Fruit fly (Drosophila melanogaster) whole organism, pupa: ENCODE measurements around the gene CG13992.

Experiments used
- CG10348 ChIP-seq: fragments of 200-800 bp; sonication (Bioruptor generic); IDR thresholded peaks from 2 replicates; pipeline ENCODE4 v1.3.6; 2022; ENCODE audit warnings: missing biosample characterization, missing genetic modification characterization
- CG12605 ChIP-seq: fragments of 200-800 bp; sonication (Bioruptor generic); IDR thresholded peaks from 2 replicates; pipeline ENCODE4 v1.3.6; 2022; ENCODE audit warnings: missing biosample characterization, missing genetic modification characterization
- CG14655 ChIP-seq: fragments of 200-800 bp; sonication (Bioruptor generic); optimal IDR thresholded peaks from 3 replicates; lab custom pipeline; 2017; ENCODE audit warnings: mild to moderate bottlenecking, missing biosample characterization, missing genetic modification reagents, missing genetic modification characterization
- CG15710 ChIP-seq: fragments of 200-800 bp; sonication (Bioruptor generic); optimal IDR thresholded peaks from 2 replicates; lab custom pipeline; 2018; ENCODE audit warnings: missing biosample characterization, mild to moderate bottlenecking, missing genetic modification characterization, moderate library complexity
- CG32121 ChIP-seq: fragments of 200-800 bp; sonication (Bioruptor generic); IDR thresholded peaks from 2 replicates; pipeline ENCODE4 v1.3.6; 2022; ENCODE audit warnings: missing biosample characterization, missing genetic modification characterization
- CG34367 ChIP-seq: fragments of 200-800 bp; sonication (Bioruptor generic); optimal IDR thresholded peaks from 2 replicates; lab custom pipeline; 2018; ENCODE audit warnings: missing biosample characterization, mild to moderate bottlenecking, missing genetic modification characterization
- CG4496 ChIP-seq: fragments of 200-800 bp; sonication (Bioruptor generic); IDR thresholded peaks from 3 replicates; pipeline ENCODE4 v1.3.6; 2022; ENCODE audit warnings: missing biosample characterization, missing genetic modification characterization
- CG8159 ChIP-seq: fragments of 200-800 bp; sonication (Bioruptor generic); optimal IDR thresholded peaks from 3 replicates; lab custom pipeline; 2018; ENCODE audit warnings: missing biosample characterization, mild to moderate bottlenecking, missing genetic modification characterization, moderate library complexity
- CG8301 ChIP-seq: fragments of 200-800 bp; sonication (Bioruptor generic); optimal IDR thresholded peaks from 2 replicates; lab custom pipeline; 2018; ENCODE audit warnings: missing biosample characterization, mild to moderate bottlenecking, missing genetic modification characterization
- CG9948 ChIP-seq: fragments of 200-800 bp; sonication (Bioruptor generic); optimal IDR thresholded peaks from 2 replicates; lab custom pipeline; 2018; ENCODE audit warnings: missing biosample characterization, mild to moderate bottlenecking, missing genetic modification characterization, moderate library complexity
- D1 ChIP-seq: fragments of 200-800 bp; sonication (Bioruptor generic); optimal IDR thresholded peaks from 2 replicates; lab custom pipeline; 2018; ENCODE audit warnings: missing biosample characterization, mild to moderate bottlenecking, missing genetic modification characterization, moderate library complexity
- EcR ChIP-seq: fragments of 200-800 bp; sonication (Bioruptor generic); optimal IDR thresholded peaks from 3 replicates; lab custom pipeline; 2019; ENCODE audit warnings: missing biosample characterization, missing genetic modification characterization, mild to moderate bottlenecking, moderate library complexity, missing genetic modification reagents
- Ets98B ChIP-seq: fragments of 200-800 bp; sonication (Bioruptor generic); IDR thresholded peaks from 2 replicates; pipeline ENCODE4 v1.3.6; 2022; ENCODE audit warnings: missing biosample characterization, missing genetic modification characterization
- Pif1A ChIP-seq: fragments of 200-800 bp; sonication (Bioruptor generic); optimal IDR thresholded peaks from 3 replicates; lab custom pipeline; 2016; ENCODE audit warnings: missing biosample characterization, missing genetic modification characterization
- Pif1B ChIP-seq: fragments of 200-800 bp; sonication (Bioruptor generic); optimal IDR thresholded peaks from 3 replicates; lab custom pipeline; 2016; ENCODE audit warnings: missing biosample characterization, missing genetic modification characterization
- Snoo ChIP-seq: fragments of 200-800 bp; sonication (Bioruptor generic); optimal IDR thresholded peaks from 3 replicates; lab custom pipeline; 2017; ENCODE audit warnings: missing biosample characterization, mild to moderate bottlenecking, missing genetic modification characterization, inconsistent platforms
- fd96Ca ChIP-seq: fragments of 200-800 bp; sonication (Bioruptor generic); IDR thresholded peaks from 3 replicates; pipeline ENCODE4 v1.3.6; 2022; ENCODE audit warnings: missing biosample characterization, missing genetic modification characterization
- gl ChIP-seq: fragments of 200-800 bp; sonication (Bioruptor generic); optimal IDR thresholded peaks from 2 replicates; lab custom pipeline; 2018; ENCODE audit warnings: missing biosample characterization, mild to moderate bottlenecking, missing genetic modification characterization
- rn ChIP-seq: fragments of 200-800 bp; sonication (Bioruptor generic); IDR thresholded peaks from 2 replicates; pipeline ENCODE4 v1.3.6; 2022; ENCODE audit warnings: missing biosample characterization, missing genetic modification characterization

Gene CG13992

dm6 chr2L:5925637-5926036, 41.9 kb downstream of the CG13992 start, which contains the start of gene dsf:
Gene dsf, plus strand, starts transcription at chr2L:5925937.
- TF ChIP-seq CG8159 (tag; lab: Kevin White, UChicago) (no peak), CG34367 (tag; lab: Kevin White, UChicago) (no peak), CG15710 (tag; lab: Kevin White, UChicago) (no peak), gl (tag; lab: Kevin White, UChicago) (no peak), CG12605 (GFP tag; lab: Robert Waterston, UW) (no peak), CG4496 (GFP tag; lab: Robert Waterston, UW) (no peak), rn (no peak)

dm6 chr2L:5925164-5925563, 42.4 kb downstream of the CG13992 start:
- TF ChIP-seq Ets98B = no peak
- TF ChIP-seq CG8159 (tag; lab: Kevin White, UChicago) = no peak
- TF ChIP-seq EcR (GFP tag; lab: Kevin White, UChicago) = no peak
- no peak for TF ChIP-seq CG9948 (tag; lab: Kevin White, UChicago)
- TF ChIP-seq Snoo (tag; lab: Kevin White, UChicago) = no peak
- no peak for TF ChIP-seq Pif1B
- TF ChIP-seq CG34367 (tag; lab: Kevin White, UChicago) = no peak
- TF ChIP-seq CG14655 (GFP tag; lab: Kevin White, UChicago) = no peak
- TF ChIP-seq Pif1A (GFP tag; lab: Kevin White, UChicago) = no peak
- TF ChIP-seq D1 (tag; lab: Kevin White, UChicago) = no peak
- no peak for TF ChIP-seq gl (tag; lab: Kevin White, UChicago)
- TF ChIP-seq CG32121 (GFP tag; lab: Robert Waterston, UW) = no peak
- no peak for TF ChIP-seq rn
- TF ChIP-seq CG10348 (GFP tag; lab: Robert Waterston, UW) = no peak
- TF ChIP-seq CG8301 = no peak
- TF ChIP-seq CG15710 (tag; lab: Kevin White, UChicago) = no peak
- no peak for TF ChIP-seq fd96Ca (GFP tag; lab: Robert Waterston, UW)

- TF ChIP-seq D1 (tag; lab: Kevin White, UChicago) (no peak), EcR (GFP tag; lab: Kevin White, UChicago) (no peak), CG15710 (tag; lab: Kevin White, UChicago) (no peak), CG12605 (GFP tag; lab: Robert Waterston, UW) (no peak), CG8159 (tag; lab: Kevin White, UChicago) (no peak), CG32121 (GFP tag; lab: Robert Waterston, UW) (no peak), fd96Ca (GFP tag; lab: Robert Waterston, UW) (no peak), CG10348 (GFP tag; lab: Robert Waterston, UW) (no peak), Pif1B (no peak), rn (no peak), gl (tag; lab: Kevin White, UChicago) (no peak), Pif1A (GFP tag; lab: Kevin White, UChicago) (no peak), CG4496 (GFP tag; lab: Robert Waterston, UW) (no peak)
These were observed 43.9 kb downstream of the CG13992 start, which contains the start of gene CG9016 for dm6 chr2L:5923603-5924138. Gene CG9016, minus strand, starts transcription at chr2L:5923653.
